Fruit fly (Drosophila melanogaster) whole organism, embryonic: Measurements from ENCODE around the gene PH4alphaEFB.

Experiments used
- CG2712 ChIP-seq: fragments of 200-800 bp; optimal IDR thresholded peaks from 3 replicates; lab custom pipeline; 2019; ENCODE audit warnings: missing biosample characterization, mild to moderate bottlenecking, missing genetic modification characterization, moderate library complexity
- HmgD ChIP-seq: fragments of 200-800 bp; sonication (Bioruptor generic); optimal IDR thresholded peaks from 3 replicates; lab custom pipeline; 2016; ENCODE audit warnings: missing biosample characterization, missing genetic modification characterization
- Lhr ChIP-seq: fragments of 200-800 bp; sonication (Bioruptor generic); optimal IDR thresholded peaks from 3 replicates; lab custom pipeline; 2017; ENCODE audit warnings: mild to moderate bottlenecking, missing biosample characterization, missing genetic modification reagents, missing genetic modification characterization
- ssp ChIP-seq: fragments of 200-800 bp; sonication (Bioruptor generic); IDR thresholded peaks from 2 replicates; pipeline ENCODE4 v1.3.6; 2022; ENCODE audit warnings: missing biosample characterization, missing genetic modification characterization

DNA sequence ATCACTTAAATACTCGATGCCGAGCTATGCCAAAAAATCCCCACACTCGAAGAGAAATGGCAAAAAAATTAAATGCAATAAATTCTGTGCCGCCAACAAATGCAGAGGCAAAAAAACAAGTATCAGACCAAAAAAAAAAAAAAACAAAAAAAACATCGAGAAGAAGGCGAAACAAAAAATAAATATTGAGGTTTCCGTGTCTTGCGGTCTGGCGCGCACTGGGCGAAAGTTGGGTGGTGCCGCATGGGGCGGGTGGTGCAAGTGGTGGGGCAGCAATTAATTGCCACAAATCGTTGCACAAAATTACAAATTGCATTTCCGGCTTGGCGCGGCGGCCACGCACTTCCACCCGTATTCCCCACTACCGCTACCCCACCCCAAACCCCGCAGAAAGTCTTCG lies 68.6 kb downstream of the PH4alphaEFB start:
- TF ChIP-seq Lhr = no peak
- no peak for TF ChIP-seq CG2712 (tag; lab: Kevin White, UChicago)
- no peak for TF ChIP-seq ssp
- no peak for TF ChIP-seq HmgD (GFP tag; lab: Kevin White, UChicago)
